Worm (Caenorhabditis elegans) whole organism, early embryonic: ENCODE measurements around the gene srw-12.
"Not testable (repeated sequence)": the region's sequence is repeated elsewhere in the genome, so short reads cannot be mapped to it uniquely, and the experiment has no call there.

Experiments
- B0310.2 ChIP-seq: sonication (generic microtip); optimal IDR thresholded peaks from 2 replicates; lab custom pipeline; 2016; ENCODE audit warnings: mild to moderate bottlenecking, missing genetic modification characterization, missing compliant biosample characterization
- F13C5.2 ChIP-seq: sonication (generic microtip); optimal IDR thresholded peaks from 2 replicates; lab custom pipeline; 2017; ENCODE audit warnings: mild to moderate bottlenecking, missing genetic modification characterization, inconsistent platforms, missing compliant biosample characterization
- aly-1 ChIP-seq: sonication (generic microtip); optimal IDR thresholded peaks from 2 replicates; lab custom pipeline; 2016; ENCODE audit warnings: missing genetic modification characterization, missing compliant biosample characterization
- ama-1 ChIP-seq: fragments of 150-350 bp; optimal IDR thresholded peaks from 2 replicates; lab custom pipeline; 2014
- ceh-13 ChIP-seq: fragments of 200-800 bp; sonication (Bioruptor generic); optimal IDR thresholded peaks from 2 replicates; lab custom pipeline; 2018; ENCODE audit warnings: mild to moderate bottlenecking, missing genetic modification characterization, missing compliant biosample characterization
- ceh-36 ChIP-seq: sonication (generic microtip); optimal IDR thresholded peaks from 2 replicates; lab custom pipeline; 2016; ENCODE audit warnings: missing genetic modification characterization, inconsistent platforms, missing compliant biosample characterization
- ets-7 ChIP-seq: sonication (generic microtip); optimal IDR thresholded peaks from 2 replicates; lab custom pipeline; 2016; ENCODE audit warnings: missing genotype, missing genetic modification characterization, missing compliant biosample characterization
- flt-1 ChIP-seq: fragments of 200-800 bp; sonication (Bioruptor generic); IDR thresholded peaks from 2 replicates; pipeline ENCODE4 v1.3.6; 2022; ENCODE audit warnings: missing genetic modification characterization, missing compliant biosample characterization
- hmbx-1 ChIP-seq: sonication (generic microtip); optimal IDR thresholded peaks from 2 replicates; lab custom pipeline; 2016; ENCODE audit warnings: mild to moderate bottlenecking, missing genetic modification characterization, missing compliant biosample characterization
- hmg-4 ChIP-seq: fragments of 200-800 bp; sonication (Bioruptor generic); optimal IDR thresholded peaks from 2 replicates; lab custom pipeline; 2018; ENCODE audit warnings: mild to moderate bottlenecking, missing genetic modification characterization, missing compliant biosample characterization
- hnd-1 ChIP-seq: sonication (generic microtip); optimal IDR thresholded peaks from 2 replicates; lab custom pipeline; 2016; ENCODE audit warnings: missing genetic modification characterization, missing compliant biosample characterization
- pes-1 ChIP-seq: fragments of 200-800 bp; sonication (Bioruptor generic); IDR thresholded peaks from 2 replicates; pipeline ENCODE4 v1.3.6; 2022; ENCODE audit warnings: missing genetic modification reagents, missing genetic modification characterization, missing compliant biosample characterization
- scrt-1 ChIP-seq: fragments of 200-800 bp; sonication (Bioruptor generic); IDR thresholded peaks from 2 replicates; pipeline ENCODE4 v1.3.6; 2022; ENCODE audit warnings: missing genetic modification characterization, missing compliant biosample characterization
- sea-1 ChIP-seq: fragments of 200-800 bp; sonication (Bioruptor generic); conservative IDR thresholded peaks from 2 replicates; pipeline ENCODE4 v1.3.6; 2022; ENCODE audit warnings: missing genetic modification characterization, missing compliant biosample characterization
- tbx-11 ChIP-seq: fragments of 200-800 bp; sonication (Bioruptor generic); IDR thresholded peaks from 2 replicates; pipeline ENCODE4 v1.3.6; 2022; ENCODE audit warnings: missing genetic modification characterization, missing compliant biosample characterization
- tbx-37 ChIP-seq: fragments of 200-800 bp; sonication (Bioruptor generic); conservative IDR thresholded peaks from 2 replicates; pipeline ENCODE4 v1.3.6; 2022; ENCODE audit warnings: missing genetic modification reagents, missing genetic modification characterization, missing compliant biosample characterization
- tra-4 ChIP-seq: sonication (generic microtip); optimal IDR thresholded peaks from 2 replicates; lab custom pipeline; 2017; ENCODE audit warnings: missing genetic modification characterization, missing compliant biosample characterization

Gene srw-12

DNA sequence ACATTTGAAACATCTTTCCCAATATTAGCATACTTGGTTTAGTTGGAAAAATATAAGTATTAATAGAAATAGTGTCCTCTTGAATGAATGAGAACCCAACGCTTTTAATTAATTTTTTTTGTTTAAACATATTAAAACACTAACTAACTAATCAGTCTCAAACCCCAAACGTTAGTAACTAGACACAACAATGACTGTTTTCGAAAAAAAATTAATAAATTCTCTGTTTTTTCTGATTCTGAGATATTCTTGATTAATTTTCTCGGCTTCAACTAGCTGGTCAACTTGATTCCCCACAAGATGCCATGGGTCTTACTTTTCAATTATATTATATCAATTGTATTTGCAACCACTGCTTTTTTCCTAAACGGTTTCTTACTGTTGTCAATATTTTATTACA lies 13.6 kb upstream of the srw-12 start, which contains the start of gene srbc-76:
srbc-76 (plus strand) TSS at position 301 of the 400 bp plus-strand sequence.
- no peak for TF ChIP-seq F13C5.2
- TF ChIP-seq flt-1 = no peak
- TF ChIP-seq B0310.2 (tag; lab: Kevin White, UChicago) = no peak
- TF ChIP-seq scrt-1 (GFP tag; lab: Robert Waterston, UW) = no peak
- no peak for TF ChIP-seq hmg-4
- no peak for TF ChIP-seq hnd-1 (tag; lab: Kevin White, UChicago)
- no peak for TF ChIP-seq ama-1 (lab: Kevin White, UChicago)
- no peak for TF ChIP-seq aly-1 (tag; lab: Kevin White, UChicago)
- TF ChIP-seq hmbx-1 = no peak
- no peak for TF ChIP-seq ceh-13
- no peak for TF ChIP-seq ets-7 (tag; lab: Kevin White, UChicago)
- no peak for TF ChIP-seq tbx-11
- no peak for TF ChIP-seq ceh-36
- TF ChIP-seq pes-1 (GFP tag; lab: Robert Waterston, UW) = no peak
- no peak for TF ChIP-seq tra-4 (tag; lab: Kevin White, UChicago)
- no peak for TF ChIP-seq tbx-37

DNA sequence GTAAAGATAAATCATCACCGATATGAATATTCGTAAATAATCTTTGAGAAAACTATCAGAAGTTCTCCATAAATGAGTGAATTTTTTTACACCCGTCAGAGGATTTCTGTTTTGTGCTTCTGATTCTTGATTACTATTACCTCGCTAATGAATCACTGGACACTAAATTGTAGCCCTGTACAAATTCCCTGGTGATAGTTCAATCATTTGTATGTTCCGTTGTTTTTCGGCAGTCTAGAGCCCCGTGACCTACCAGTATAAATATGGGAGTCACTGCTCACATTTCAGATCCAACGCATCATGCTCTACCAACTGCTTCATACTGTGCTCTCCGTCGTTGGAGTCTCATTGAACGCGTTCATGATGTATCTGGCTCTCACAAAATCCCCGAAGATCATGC lies 11.9 kb upstream of the srw-12 start, which contains the start of gene srd-28:
srd-28 (plus strand) TSS at position 301 of the 400 bp plus-strand sequence.
- TF ChIP-seq hmg-4; tra-4 (tag; lab: Kevin White, UChicago); tbx-11: not testable (repeated sequence)

DNA sequence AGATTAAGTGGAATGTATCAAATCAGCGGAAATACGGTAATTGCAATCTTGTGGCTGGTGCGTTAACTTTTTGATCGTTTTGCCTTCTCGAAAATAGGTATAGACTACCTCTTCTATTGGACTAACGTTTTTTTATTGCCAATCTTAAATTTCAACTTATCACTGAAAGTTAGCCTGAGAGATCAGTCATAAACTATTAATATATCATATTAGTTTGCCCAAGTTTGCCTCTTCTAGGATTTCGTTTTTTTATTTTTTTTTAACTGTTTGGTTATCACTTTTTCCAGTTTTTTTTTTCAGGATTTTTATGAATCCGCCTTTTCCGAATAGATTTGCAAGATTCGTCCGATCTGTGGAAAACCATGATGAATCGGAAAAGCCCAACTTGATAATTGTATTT lies 6.0 kb upstream of the srw-12 start, which contains the start of gene kin-30:
kin-30 (plus strand) TSS at position 301 of the 400 bp plus-strand sequence.
- TF ChIP-seq tbx-11 = no peak
- no peak for TF ChIP-seq B0310.2 (tag; lab: Kevin White, UChicago)
- no peak for TF ChIP-seq tra-4 (tag; lab: Kevin White, UChicago)
- TF ChIP-seq sea-1 (GFP tag; lab: Robert Waterston, UW) = no peak
- no peak for TF ChIP-seq hnd-1 (tag; lab: Kevin White, UChicago)
- no peak for TF ChIP-seq scrt-1 (GFP tag; lab: Robert Waterston, UW)
- no peak for TF ChIP-seq aly-1 (tag; lab: Kevin White, UChicago)
- no peak for TF ChIP-seq hmg-4
- TF ChIP-seq hmbx-1 = no peak
- TF ChIP-seq ama-1 (lab: Kevin White, UChicago) = no peak
- no peak for TF ChIP-seq pes-1 (GFP tag; lab: Robert Waterston, UW)
- no peak for TF ChIP-seq ceh-36
- no peak for TF ChIP-seq tbx-37
- no peak for TF ChIP-seq flt-1
- TF ChIP-seq ceh-13 = no peak
- TF ChIP-seq F13C5.2 = no peak
- TF ChIP-seq ets-7 (tag; lab: Kevin White, UChicago) = no peak

DNA sequence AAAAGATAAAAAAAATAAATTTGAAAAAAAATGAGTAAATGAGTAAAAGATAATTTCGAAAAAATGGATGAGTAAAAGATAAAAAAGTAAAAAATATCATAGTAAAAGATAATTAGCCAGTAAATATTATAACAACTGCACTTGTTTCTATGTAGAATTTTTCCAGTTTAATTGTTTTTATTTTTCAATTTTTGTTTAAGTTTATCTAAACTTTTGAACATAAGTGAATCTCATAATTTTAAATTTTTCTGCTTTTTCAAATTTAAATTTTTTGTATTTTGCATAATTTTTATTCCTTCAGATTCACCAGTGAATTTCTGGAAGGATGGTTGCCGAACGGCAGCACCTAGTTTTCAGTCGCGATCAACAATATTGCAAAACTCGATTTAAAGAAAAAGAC lies 2.8 kb upstream of the srw-12 start, which contains the start of gene chil-12:
chil-12 (plus strand) TSS at position 301 of the 400 bp plus-strand sequence.
- TF ChIP-seq tbx-11 (no peak), hnd-1 (tag; lab: Kevin White, UChicago) (no peak), tbx-37 (no peak), hmbx-1 (no peak), pes-1 (GFP tag; lab: Robert Waterston, UW) (no peak), F13C5.2 (no peak), flt-1 (no peak), B0310.2 (tag; lab: Kevin White, UChicago) (no peak), sea-1 (GFP tag; lab: Robert Waterston, UW) (no peak)

DNA sequence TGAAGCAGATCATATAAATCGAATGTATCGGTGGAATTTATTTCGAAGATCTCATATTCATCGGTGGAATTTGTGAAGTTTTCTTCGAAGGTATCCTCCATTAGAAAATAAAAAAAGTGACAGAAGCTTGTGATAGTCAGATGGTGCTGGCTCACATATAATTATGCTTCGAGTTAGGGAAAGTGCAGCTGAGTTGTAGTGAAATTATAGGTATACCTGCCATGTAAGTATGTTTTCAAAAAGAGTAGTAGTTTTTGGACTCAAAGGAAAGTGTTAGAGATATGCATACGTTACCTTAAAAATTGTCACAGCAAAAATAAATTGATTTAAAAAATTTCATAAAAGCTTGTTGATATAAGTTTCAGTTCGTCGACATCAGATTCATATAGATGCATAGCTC lies 1.8 kb upstream of the srw-12 start, which contains the start of gene srw-11:
srw-11 (minus strand) TSS at position 101 of the 400 bp plus-strand sequence.
- TF ChIP-seq hmg-4 = no peak

DNA sequence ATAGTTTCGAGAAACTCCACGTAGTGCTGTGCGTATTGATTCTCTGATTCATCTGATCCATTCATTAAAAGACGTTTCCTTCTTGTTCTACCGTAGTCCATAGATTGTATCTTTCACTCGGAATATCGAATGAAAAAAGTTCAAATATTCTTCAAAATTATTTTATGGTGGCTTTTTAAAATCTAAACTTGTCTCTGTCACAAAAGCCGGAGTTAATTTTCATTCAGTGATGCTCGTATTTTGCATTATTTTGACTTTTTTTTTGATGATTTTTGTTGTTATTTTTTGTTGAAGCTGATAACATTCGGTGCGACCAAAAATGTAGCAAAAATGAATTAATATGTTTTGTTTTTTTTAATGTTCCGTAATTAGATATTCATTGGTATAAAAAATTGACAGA lies 2.8 kb downstream of the srw-12 start, which contains the start of gene nhr-164:
nhr-164 (minus strand) TSS at position 101 of the 400 bp plus-strand sequence.
- TF ChIP-seq scrt-1 (GFP tag; lab: Robert Waterston, UW) = no peak
- no peak for TF ChIP-seq F13C5.2
- no peak for TF ChIP-seq hmbx-1
- no peak for TF ChIP-seq tra-4 (tag; lab: Kevin White, UChicago)
- no peak for TF ChIP-seq pes-1 (GFP tag; lab: Robert Waterston, UW)
- no peak for TF ChIP-seq ceh-36
- no peak for TF ChIP-seq ets-7 (tag; lab: Kevin White, UChicago)
- no peak for TF ChIP-seq flt-1
- no peak for TF ChIP-seq sea-1 (GFP tag; lab: Robert Waterston, UW)
- no peak for TF ChIP-seq B0310.2 (tag; lab: Kevin White, UChicago)

DNA sequence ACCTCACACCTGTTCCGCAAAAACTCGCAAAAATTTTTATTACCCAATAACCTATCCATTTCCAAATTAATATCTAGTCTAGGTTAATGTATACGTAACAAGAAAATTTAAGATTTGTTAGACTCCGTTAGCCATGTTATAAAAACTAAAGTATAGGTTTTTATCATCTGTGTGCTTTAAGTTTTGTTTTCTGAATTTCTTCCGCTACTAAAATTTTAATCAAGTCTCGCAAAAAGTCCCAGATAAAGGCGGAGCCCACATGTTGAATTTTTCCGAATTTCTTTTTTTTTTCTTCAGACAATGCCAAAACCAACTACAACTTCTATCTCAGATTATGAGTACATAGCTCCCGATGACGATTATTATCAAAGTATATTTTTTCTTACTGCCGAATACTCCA lies 6.3 kb downstream of the srw-12 start, which contains the start of gene srw-13:
srw-13 (plus strand) TSS at position 301 of the 400 bp plus-strand sequence.
- TF ChIP-seq hmg-4 (no peak), hmbx-1 (no peak), tbx-37 (no peak), pes-1 (GFP tag; lab: Robert Waterston, UW) (no peak), tra-4 (tag; lab: Kevin White, UChicago) (no peak)

DNA sequence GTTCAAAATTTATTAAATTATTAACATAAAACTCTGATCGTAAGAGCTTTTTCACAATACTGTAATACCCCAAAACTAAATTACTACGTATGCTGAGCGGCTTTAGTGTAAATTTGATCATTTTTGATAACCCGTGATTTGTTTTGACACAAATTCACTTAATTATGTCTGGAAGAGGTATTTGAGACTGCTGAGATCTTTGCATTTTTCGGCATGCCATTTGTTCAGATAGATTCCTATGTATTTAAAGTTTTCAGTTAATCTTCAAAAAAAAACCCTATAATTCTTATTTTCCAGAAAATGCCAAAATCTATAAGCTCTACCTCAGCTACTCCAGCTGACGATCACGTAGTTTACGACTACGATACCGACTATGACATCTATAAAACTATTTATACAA lies 8.2 kb downstream of the srw-12 start, which contains the start of gene srw-15:
srw-15 (plus strand) TSS at position 301 of the 400 bp plus-strand sequence.
- TF ChIP-seq hmbx-1 = no peak

DNA sequence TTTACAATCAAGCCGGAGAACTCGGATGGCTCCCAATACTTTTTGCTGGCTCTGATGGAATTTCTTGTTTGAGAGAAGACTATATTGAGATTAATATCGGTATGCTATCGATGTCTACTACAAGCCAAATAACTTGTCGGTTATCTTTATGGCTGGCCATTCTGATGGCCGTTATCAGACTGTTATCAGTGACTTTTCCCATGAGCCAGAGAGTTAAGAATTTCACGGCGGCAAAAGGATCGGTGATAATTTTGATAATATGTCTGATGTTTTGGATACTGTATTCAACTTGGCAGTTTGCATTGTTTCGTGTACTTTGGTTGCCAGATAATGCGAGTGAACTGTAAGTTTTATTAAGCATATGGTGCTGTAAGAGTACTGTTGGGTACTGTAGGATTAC lies 12.2 kb downstream of the srw-12 start:
- TF ChIP-seq sea-1 (GFP tag; lab: Robert Waterston, UW) = no peak
- no peak for TF ChIP-seq aly-1 (tag; lab: Kevin White, UChicago)
- no peak for TF ChIP-seq flt-1
- no peak for TF ChIP-seq tbx-37
- no peak for TF ChIP-seq pes-1 (GFP tag; lab: Robert Waterston, UW)
- TF ChIP-seq ama-1 (lab: Kevin White, UChicago) = no peak
- TF ChIP-seq ceh-36 = no peak
- no peak for TF ChIP-seq hnd-1 (tag; lab: Kevin White, UChicago)
- TF ChIP-seq hmg-4 = no peak
- no peak for TF ChIP-seq F13C5.2
- TF ChIP-seq scrt-1 (GFP tag; lab: Robert Waterston, UW) = no peak
- TF ChIP-seq ets-7 (tag; lab: Kevin White, UChicago) = no peak
- no peak for TF ChIP-seq ceh-13
- no peak for TF ChIP-seq tbx-11
- no peak for TF ChIP-seq tra-4 (tag; lab: Kevin White, UChicago)
- no peak for TF ChIP-seq B0310.2 (tag; lab: Kevin White, UChicago)
